Worm (Caenorhabditis elegans) whole organism, L4/young adult: ENCODE results near the gene pxf-1.

Source experiments
- W03F9.2 ChIP-seq: fragments of 150-350 bp; optimal IDR thresholded peaks from 2 replicates; lab custom pipeline; 2014; ENCODE audit warnings: missing biosample characterization, missing genetic modification characterization
- dao-5 ChIP-seq: sonication (generic microtip); optimal IDR thresholded peaks from 2 replicates; lab custom pipeline; 2016; ENCODE audit warnings: missing genotype, missing genetic modification characterization, moderate library complexity, missing compliant biosample characterization
- him-1 ChIP-seq: sonication (generic microtip); optimal IDR thresholded peaks from 2 replicates; lab custom pipeline; 2016; ENCODE audit warnings: missing genotype, missing genetic modification reagents, missing genetic modification characterization, missing compliant biosample characterization

The pxf-1 gene

DNA sequence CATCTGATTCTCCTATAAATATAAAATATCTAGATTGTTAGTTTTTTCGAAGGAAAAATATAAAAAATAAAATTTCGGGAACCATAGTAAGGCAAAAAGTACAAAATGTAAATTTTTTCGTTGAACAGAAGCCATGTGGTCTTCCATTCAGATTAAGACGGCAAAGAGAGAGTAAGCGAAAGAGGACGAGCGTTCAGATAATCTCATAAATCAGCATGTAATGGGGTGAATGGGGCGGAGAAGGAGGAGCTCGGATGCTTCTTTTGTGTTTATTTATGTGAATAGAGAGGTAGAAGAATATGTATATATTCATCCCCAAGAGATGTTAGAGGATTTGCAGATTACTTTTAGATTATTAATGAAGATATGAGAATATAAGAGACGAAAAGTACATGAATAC lies at the start of gene pxf-1:
pxf-1 (minus strand) TSS at position 14 of the 400 bp plus-strand sequence.
- TF ChIP-seq W03F9.2 (tag; lab: Kevin White, UChicago) (no peak), him-1 (tag; lab: Kevin White, UChicago) (no peak), dao-5 (tag; lab: Kevin White, UChicago) (no peak)

DNA sequence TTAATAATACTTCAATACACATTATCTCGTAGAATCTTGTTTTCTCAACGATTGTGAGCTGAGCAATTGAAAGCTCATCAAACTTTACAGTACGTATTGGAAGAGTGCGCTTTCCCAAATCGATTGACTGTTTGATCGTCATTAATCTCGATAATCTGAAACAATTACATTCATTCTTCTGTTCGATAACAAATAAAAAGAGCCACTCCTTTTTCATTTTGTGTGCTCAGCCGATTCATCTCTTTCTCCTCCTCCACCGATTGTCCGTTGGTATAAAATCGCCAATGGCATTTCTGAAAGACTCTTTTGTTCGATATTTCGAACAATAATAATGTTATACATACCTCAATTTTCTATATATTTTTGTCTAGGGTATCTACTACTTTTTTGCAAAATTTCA lies 49.6 kb upstream of the pxf-1 start, which contains the start of gene nas-12:
nas-12 (plus strand) TSS at position 301 of the 400 bp plus-strand sequence.
- TF ChIP-seq him-1 (tag; lab: Kevin White, UChicago) (no peak), dao-5 (tag; lab: Kevin White, UChicago) (no peak), W03F9.2 (tag; lab: Kevin White, UChicago) (no peak)

- no peak for TF ChIP-seq W03F9.2 (tag; lab: Kevin White, UChicago)
- peak; percentile 7 for TF ChIP-seq him-1 (tag; lab: Kevin White, UChicago)
Observed at ce11 chrIV:10222122-10222589, 48.0 kb upstream of the pxf-1 start, which contains the start of gene C24F3.2. TSS of gene C24F3.2 (plus strand) at chrIV:10222539.

- TF ChIP-seq W03F9.2 (tag; lab: Kevin White, UChicago) (no peak), him-1 (tag; lab: Kevin White, UChicago) (no peak), dao-5 (tag; lab: Kevin White, UChicago) (no peak)
Observed at ce11 chrIV:10221187-10221586, 47.0 kb upstream of the pxf-1 start, which contains the start of gene tram-1. TSS of gene tram-1 (minus strand) at chrIV:10221287.

DNA sequence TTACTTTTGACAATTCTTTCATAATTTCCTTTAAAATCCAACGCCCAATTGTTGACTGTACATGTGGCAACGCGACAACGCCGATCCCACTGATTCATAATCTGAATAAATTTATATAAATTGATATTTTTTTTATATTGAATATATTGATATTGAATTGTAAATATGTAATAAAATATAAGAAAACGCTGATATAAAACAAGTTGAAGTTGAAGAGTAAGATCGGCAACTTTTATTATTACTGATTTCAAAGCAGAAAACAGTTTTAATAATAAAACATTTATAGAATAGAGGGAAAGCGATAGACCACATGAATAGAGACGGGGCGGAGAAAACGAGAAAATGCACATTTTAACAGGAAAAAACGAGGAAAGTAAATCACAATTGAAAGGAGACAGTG lies 45.1 kb upstream of the pxf-1 start, which contains the start of gene qns-1:
qns-1 (minus strand) TSS at position 101 of the 400 bp plus-strand sequence.
- no peak for TF ChIP-seq dao-5 (tag; lab: Kevin White, UChicago)
- TF ChIP-seq W03F9.2 (tag; lab: Kevin White, UChicago): no peak
- TF ChIP-seq him-1 (tag; lab: Kevin White, UChicago): no peak

DNA sequence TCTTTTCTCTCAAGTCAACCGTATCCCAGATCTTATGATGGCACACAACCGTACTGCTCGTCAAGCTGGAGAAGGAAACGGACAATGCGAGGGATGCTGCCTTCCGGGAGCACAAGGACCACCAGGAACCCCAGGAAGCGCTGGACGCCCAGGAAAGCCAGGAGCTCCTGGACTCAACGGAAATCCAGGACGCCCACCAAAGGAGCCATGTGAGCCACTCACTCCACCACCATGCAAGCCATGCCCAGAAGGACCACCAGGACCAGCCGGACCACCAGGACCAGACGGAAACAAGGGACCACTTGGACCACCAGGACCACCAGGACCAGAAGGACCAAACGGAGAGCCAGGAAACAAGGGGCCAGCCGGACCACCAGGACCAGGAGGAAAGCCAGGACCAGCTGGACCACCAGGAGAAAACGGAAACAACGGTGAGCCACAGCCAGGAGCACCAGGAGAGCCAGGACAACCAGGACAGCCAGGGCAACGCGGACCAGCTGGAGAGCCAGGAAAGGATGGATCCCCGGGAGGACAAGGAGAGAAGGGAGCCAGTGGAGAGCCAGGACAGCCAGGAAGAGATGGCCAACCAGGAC lies 42.7 kb upstream of the pxf-1 start:
- TF ChIP-seq W03F9.2 (tag; lab: Kevin White, UChicago) (no peak), him-1 (tag; lab: Kevin White, UChicago) (no peak), dao-5 (tag; lab: Kevin White, UChicago) (no peak)

DNA sequence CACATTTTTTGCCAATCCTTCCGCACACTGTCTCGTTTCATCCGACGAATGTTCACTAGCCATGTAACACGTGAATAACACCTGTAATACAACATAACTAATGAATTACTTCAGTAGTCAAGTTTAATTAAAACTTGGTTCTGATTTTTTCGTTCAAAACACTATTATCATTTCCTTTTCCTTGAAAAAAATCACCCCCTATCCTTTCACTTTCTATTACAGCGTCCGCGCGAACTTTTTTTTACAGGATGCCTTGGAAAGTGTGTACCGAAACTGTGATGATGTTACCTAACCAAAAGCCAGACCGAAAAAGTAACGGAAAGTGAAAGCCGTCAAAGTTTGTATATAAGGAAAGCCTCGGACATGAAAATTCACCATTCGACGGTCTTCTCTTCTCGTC lies 41.9 kb upstream of the pxf-1 start, which contains the start of gene col-124:
col-124 (plus strand) TSS at position 374 of the 400 bp plus-strand sequence.
- TF ChIP-seq dao-5 (tag; lab: Kevin White, UChicago) (no peak), him-1 (tag; lab: Kevin White, UChicago) (no peak), W03F9.2 (tag; lab: Kevin White, UChicago) (no peak)

DNA sequence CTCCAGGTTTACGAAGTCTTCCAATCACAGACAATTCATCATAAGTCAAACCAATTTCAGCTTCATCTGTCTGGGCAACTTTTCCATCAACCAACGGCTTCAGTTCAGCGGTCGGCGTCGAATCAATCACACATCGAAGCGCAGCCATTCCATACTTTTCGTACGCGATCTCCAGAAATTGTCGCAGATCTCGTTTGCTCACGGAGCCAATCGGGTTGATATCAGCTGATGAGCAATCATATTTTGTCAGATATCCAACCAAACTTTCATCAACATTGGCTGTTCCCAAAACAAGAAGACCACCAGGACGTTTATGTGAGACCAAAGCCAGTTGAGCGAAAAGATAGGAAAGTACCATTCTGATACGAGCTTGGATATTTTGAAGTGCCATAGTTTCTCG lies 41.3 kb upstream of the pxf-1 start:
- no peak for TF ChIP-seq him-1 (tag; lab: Kevin White, UChicago)
- TF ChIP-seq dao-5 (tag; lab: Kevin White, UChicago): no peak
- TF ChIP-seq W03F9.2 (tag; lab: Kevin White, UChicago): no peak

- no peak for TF ChIP-seq dao-5 (tag; lab: Kevin White, UChicago)
- no peak for TF ChIP-seq him-1 (tag; lab: Kevin White, UChicago)
- TF ChIP-seq W03F9.2 (tag; lab: Kevin White, UChicago): no peak
Observed at ce11 chrIV:10214811-10215210, 40.7 kb upstream of the pxf-1 start, which contains the start of gene abt-1. TSS of gene abt-1 (minus strand) at chrIV:10214911.

ce11 chrIV:10206182-10206581 lies 32.0 kb upstream of the pxf-1 start, which contains the start of gene K04D7.6:
TSS of gene K04D7.6 (minus strand) at chrIV:10206282.
- TF ChIP-seq dao-5 (tag; lab: Kevin White, UChicago): no peak

ce11 chrIV:10197317-10197867 lies 23.3 kb upstream of the pxf-1 start, which contains the start of gene gon-4:
TSS of gene gon-4 (plus strand) at chrIV:10197817.
- TF ChIP-seq him-1 (tag; lab: Kevin White, UChicago): no peak
- peak; percentile 50 for TF ChIP-seq W03F9.2 (tag; lab: Kevin White, UChicago)
- no peak for TF ChIP-seq dao-5 (tag; lab: Kevin White, UChicago)

ce11 chrIV:10194345-10194744 lies 20.2 kb upstream of the pxf-1 start, which contains the start of gene ptrg-1:
TSS of gene ptrg-1 (minus strand) at chrIV:10194445.
- TF ChIP-seq W03F9.2 (tag; lab: Kevin White, UChicago) (no peak), dao-5 (tag; lab: Kevin White, UChicago) (no peak), him-1 (tag; lab: Kevin White, UChicago) (no peak)

- no peak for TF ChIP-seq dao-5 (tag; lab: Kevin White, UChicago)
- TF ChIP-seq him-1 (tag; lab: Kevin White, UChicago): no peak
- no peak for TF ChIP-seq W03F9.2 (tag; lab: Kevin White, UChicago)
Observed at ce11 chrIV:10191498-10191897, 17.4 kb upstream of the pxf-1 start.
